Worm (Caenorhabditis elegans) whole organism, young adult: ENCODE measurements around the gene Y55F3BL.6.

ENCODE experiments used
- B0035.1 ChIP-seq: sonication (generic microtip); optimal IDR thresholded peaks from 2 replicates; lab custom pipeline; 2016; ENCODE audit warnings: missing genetic modification characterization, mild to moderate bottlenecking, missing compliant biosample characterization, missing genotype, missing genetic modification reagents
- C06A6.2 ChIP-seq: fragments of 200-800 bp; sonication (Bioruptor generic); conservative IDR thresholded peaks from 2 replicates; pipeline ENCODE4 v1.3.6; 2022; ENCODE audit warnings: missing genetic modification characterization, missing compliant biosample characterization
- F22D6.2 ChIP-seq: sonication (generic microtip); optimal IDR thresholded peaks from 2 replicates; lab custom pipeline; 2016; ENCODE audit warnings: mild to moderate bottlenecking, missing genetic modification characterization, missing compliant biosample characterization
- F23B12.7 ChIP-seq: sonication (generic microtip); optimal IDR thresholded peaks from 2 replicates; lab custom pipeline; 2017; ENCODE audit warnings: missing genetic modification characterization, mild to moderate bottlenecking, missing compliant biosample characterization, antibody characterized with exemption, moderate library complexity; ENCODE audit not compliant: insufficient read depth
- F33H1.4 ChIP-seq: fragments of 200-800 bp; sonication (Bioruptor generic); IDR thresholded peaks from 2 replicates; pipeline ENCODE4 v1.3.6; 2022; ENCODE audit warnings: missing genetic modification reagents, missing genetic modification characterization, missing compliant biosample characterization
- F49E8.2 ChIP-seq: sonication (generic microtip); optimal IDR thresholded peaks from 3 replicates; lab custom pipeline; 2017; ENCODE audit warnings: missing genetic modification characterization, mild to moderate bottlenecking, missing compliant biosample characterization, antibody characterized with exemption, moderate library complexity; ENCODE audit not compliant: insufficient read depth
- F57C9.4 ChIP-seq: sonication (generic microtip); optimal IDR thresholded peaks from 2 replicates; lab custom pipeline; 2017; ENCODE audit warnings: mild to moderate bottlenecking, missing genetic modification characterization, missing compliant biosample characterization
- K12H6.12 ChIP-seq: fragments of 200-800 bp; sonication (Bioruptor generic); optimal IDR thresholded peaks from 2 replicates; lab custom pipeline; 2018; ENCODE audit warnings: mild to moderate bottlenecking, missing genetic modification characterization, missing compliant biosample characterization
- ZK185.1 ChIP-seq: sonication (generic microtip); optimal IDR thresholded peaks from 2 replicates; lab custom pipeline; 2016; ENCODE audit warnings: mild to moderate bottlenecking, missing genetic modification characterization, missing compliant biosample characterization; ENCODE audit not compliant: poor library complexity, severe bottlenecking
- akir-1 ChIP-seq: fragments of 200-800 bp; sonication (Bioruptor generic); optimal IDR thresholded peaks from 2 replicates; lab custom pipeline; 2018; ENCODE audit warnings: mild to moderate bottlenecking, missing genetic modification characterization, moderate library complexity, missing compliant biosample characterization
- aptf-2 ChIP-seq: fragments of 200-800 bp; sonication (Bioruptor generic); conservative IDR thresholded peaks from 2 replicates; pipeline ENCODE4 v1.3.6; 2022; ENCODE audit warnings: missing genetic modification reagents, missing genetic modification characterization, missing compliant biosample characterization
- attf-5 ChIP-seq: fragments of 200-800 bp; sonication (Bioruptor generic); optimal IDR thresholded peaks from 2 replicates; lab custom pipeline; 2018; ENCODE audit warnings: mild to moderate bottlenecking, missing genetic modification characterization, missing compliant biosample characterization
- ccch-3 ChIP-seq: fragments of 200-800 bp; sonication (Bioruptor generic); optimal IDR thresholded peaks from 2 replicates; lab custom pipeline; 2018; ENCODE audit warnings: mild to moderate bottlenecking, missing genetic modification characterization, missing compliant biosample characterization
- ceh-79 ChIP-seq: sonication (generic microtip); optimal IDR thresholded peaks from 2 replicates; lab custom pipeline; 2017; ENCODE audit warnings: mild to moderate bottlenecking, missing genetic modification characterization, missing compliant biosample characterization
- ceh-91 ChIP-seq: fragments of 200-800 bp; sonication (Bioruptor generic); IDR thresholded peaks from 2 replicates; pipeline ENCODE4 v1.3.6; 2022; ENCODE audit warnings: missing genetic modification reagents, missing genetic modification characterization, missing compliant biosample characterization
- dpl-1 ChIP-seq: fragments of 150-350 bp; optimal IDR thresholded peaks from 2 replicates; lab custom pipeline; 2014; ENCODE audit warnings: missing biosample characterization, missing genetic modification reagents, missing genetic modification characterization
- egl-44 ChIP-seq: fragments of 200-800 bp; sonication (Bioruptor generic); IDR thresholded peaks from 2 replicates; pipeline ENCODE4 v1.3.6; 2022; ENCODE audit warnings: missing genetic modification reagents, missing genetic modification characterization, missing compliant biosample characterization
- egrh-3 ChIP-seq: fragments of 200-800 bp; sonication (Bioruptor generic); IDR thresholded peaks from 2 replicates; pipeline ENCODE4 v1.3.6; 2022; ENCODE audit warnings: missing genetic modification reagents, missing genetic modification characterization, missing compliant biosample characterization
- ets-4 ChIP-seq: fragments of 200-800 bp; sonication (Bioruptor generic); optimal IDR thresholded peaks from 2 replicates; lab custom pipeline; 2018; ENCODE audit warnings: mild to moderate bottlenecking, missing genetic modification characterization, missing compliant biosample characterization
- lag-1 ChIP-seq: fragments of 200-800 bp; sonication (Bioruptor generic); IDR thresholded peaks from 2 replicates; pipeline ENCODE4 v1.3.6; 2022; ENCODE audit warnings: missing genetic modification reagents, missing genetic modification characterization, missing compliant biosample characterization
- let-526 ChIP-seq: fragments of 200-800 bp; sonication (Bioruptor generic); IDR thresholded peaks from 2 replicates; pipeline ENCODE4 v1.3.6; 2022; ENCODE audit warnings: missing genetic modification reagents, missing genetic modification characterization, missing compliant biosample characterization
- lin-54 ChIP-seq: fragments of 200-800 bp; sonication (Bioruptor generic); optimal IDR thresholded peaks from 2 replicates; lab custom pipeline; 2018; ENCODE audit warnings: mild to moderate bottlenecking, missing genetic modification characterization, missing compliant biosample characterization
- madf-3 ChIP-seq: fragments of 200-800 bp; sonication (Bioruptor generic); IDR thresholded peaks from 2 replicates; pipeline ENCODE4 v1.3.6; 2022; ENCODE audit warnings: missing genetic modification reagents, missing genetic modification characterization, missing compliant biosample characterization
- madf-6 ChIP-seq: fragments of 200-800 bp; sonication (Bioruptor generic); IDR thresholded peaks from 2 replicates; pipeline ENCODE4 v1.3.6; 2022; ENCODE audit warnings: missing genetic modification reagents, missing genetic modification characterization, missing compliant biosample characterization
- mcd-1 ChIP-seq: fragments of 200-800 bp; sonication (Bioruptor generic); IDR thresholded peaks from 2 replicates; pipeline ENCODE4 v1.3.6; 2022; ENCODE audit warnings: missing genetic modification reagents, missing genetic modification characterization, missing compliant biosample characterization
- mel-28 ChIP-seq: sonication (generic microtip); optimal IDR thresholded peaks from 2 replicates; lab custom pipeline; 2016; ENCODE audit warnings: borderline replicate concordance, mild to moderate bottlenecking, missing genetic modification characterization, missing compliant biosample characterization
- mxl-1 ChIP-seq: sonication (generic microtip); optimal IDR thresholded peaks from 2 replicates; lab custom pipeline; 2016; ENCODE audit warnings: missing genetic modification characterization, missing compliant biosample characterization
- nhr-120 ChIP-seq: fragments of 200-800 bp; sonication (Bioruptor generic); IDR thresholded peaks from 2 replicates; pipeline ENCODE4 v1.3.6; 2022; ENCODE audit warnings: missing genetic modification characterization, missing compliant biosample characterization
- rec-8 ChIP-seq, 2 experiments: sonication (generic microtip); optimal IDR thresholded peaks; 2 replicates each; lab custom pipeline; 2016; ENCODE audit warnings: mild to moderate bottlenecking in 2 of 2, missing genetic modification characterization in 2 of 2, missing genetic modification reagents in 2 of 2, missing genotype in 2 of 2, missing biosample characterization in 1 of 2, missing compliant biosample characterization in 1 of 2, moderate library complexity in 1 of 2
- sdz-38 ChIP-seq: sonication (generic microtip); optimal IDR thresholded peaks from 2 replicates; lab custom pipeline; 2016; ENCODE audit warnings: missing genotype, missing genetic modification characterization, missing compliant biosample characterization
- snpc-1.3 ChIP-seq: sonication (generic microtip); optimal IDR thresholded peaks from 2 replicates; lab custom pipeline; 2017; ENCODE audit warnings: missing genetic modification characterization, mild to moderate bottlenecking, missing compliant biosample characterization, antibody characterized with exemption, moderate library complexity, missing genotype, missing genetic modification reagents; ENCODE audit not compliant: insufficient read depth
- tbp1 ChIP-seq: fragments of 200-800 bp; sonication (Bioruptor generic); optimal IDR thresholded peaks from 2 replicates; lab custom pipeline; 2018; ENCODE audit warnings: mild to moderate bottlenecking, missing genetic modification characterization, missing compliant biosample characterization
- ztf-22 ChIP-seq: fragments of 200-800 bp; sonication (Bioruptor generic); optimal IDR thresholded peaks from 2 replicates; lab custom pipeline; 2018; ENCODE audit warnings: mild to moderate bottlenecking, missing genetic modification characterization, moderate library complexity, missing compliant biosample characterization
- ztf-25 ChIP-seq: fragments of 200-800 bp; sonication (Bioruptor generic); IDR thresholded peaks from 2 replicates; pipeline ENCODE4 v1.3.6; 2022; ENCODE audit warnings: missing genetic modification reagents, missing genetic modification characterization, missing compliant biosample characterization
- ztf-26 ChIP-seq: sonication (generic microtip); optimal IDR thresholded peaks from 2 replicates; lab custom pipeline; 2017; ENCODE audit warnings: missing genetic modification characterization, missing compliant biosample characterization

Gene Y55F3BL.6

ce11 chrIV:854357-855269, 47.7 kb upstream of the Y55F3BL.6 start, which contains the start of the genes lem-4 and Y55F3BR.11 (continued):
- TF ChIP-seq ztf-25 (no peak), tbp1 (GFP tag; lab: Kevin White, UChicago) (no peak), egl-44 (no peak), egrh-3 (no peak), F33H1.4 (GFP tag; lab: Robert Waterston, UW) (peak; percentile 33; the same call in 1 of the 2 replicates), F23B12.7 (tag; lab: Kevin White, UChicago) (peak; percentile 17), mcd-1 (GFP tag; lab: Robert Waterston, UW) (peak; percentile 66), B0035.1 (tag; lab: Kevin White, UChicago) (no peak), lin-54 (GFP tag; lab: Kevin White, UChicago) (peak; percentile 73), madf-6 (GFP tag; lab: Robert Waterston, UW) (peak; percentile 17; the same call in 1 of the 2 replicates), ZK185.1 (no peak), nhr-120 (GFP tag; lab: Robert Waterston, UW) (no peak), K12H6.12 (no peak), rec-8 (tag; optimal IDR thresholded peaks at IDR 0.05; lab: Kevin White, UChicago) (no peak), ceh-91 (GFP tag; lab: Robert Waterston, UW) (no peak), madf-3 (GFP tag; lab: Robert Waterston, UW) (no peak)

- TF ChIP-seq sdz-38 (tag; lab: Kevin White, UChicago) (no peak), aptf-2 (GFP tag; lab: Robert Waterston, UW) (no peak), F22D6.2 (tag; lab: Kevin White, UChicago) (no peak)
Observed at ce11 chrIV:848207-848606, 41.3 kb upstream of the Y55F3BL.6 start.

ce11 chrIV:845198-845597, 38.3 kb upstream of the Y55F3BL.6 start, which contains the start of gene lgc-33:
Gene lgc-33, plus strand, starts transcription at chrIV:845498.
- TF ChIP-seq ccch-3 (GFP tag; lab: Kevin White, UChicago) (no peak), snpc-1.3 (no peak), lag-1 (GFP tag; lab: Robert Waterston, UW) (no peak), mel-28 (tag; lab: Kevin White, UChicago) (no peak), nhr-120 (GFP tag; lab: Robert Waterston, UW) (no peak), ztf-26 (tag; lab: Kevin White, UChicago) (no peak), F49E8.2 (tag; lab: Kevin White, UChicago) (no peak), F33H1.4 (GFP tag; lab: Robert Waterston, UW) (no peak), madf-6 (GFP tag; lab: Robert Waterston, UW) (no peak), mxl-1 (tag; lab: Kevin White, UChicago) (no peak), ceh-79 (tag; lab: Kevin White, UChicago) (no peak), ztf-22 (GFP tag; lab: Kevin White, UChicago) (no peak), C06A6.2 (GFP tag; lab: Robert Waterston, UW) (no peak), ets-4 (GFP tag; lab: Kevin White, UChicago) (no peak), F57C9.4 (no peak), attf-5 (GFP tag; lab: Kevin White, UChicago) (no peak), let-526 (no peak), akir-1 (no peak), dpl-1 (GFP tag; lab: Kevin White, UChicago) (no peak)
